Worm (Caenorhabditis elegans) whole organism, L1 larva: Measurements from ENCODE around the gene C47D2.1.
A peak's percentile ranks its signal among the peaks of the same experiment; 100 is the strongest.

Experiments
- C16A3.4 ChIP-seq: fragments of 150-350 bp; optimal IDR thresholded peaks from 2 replicates; lab custom pipeline; 2014; ENCODE audit warnings: missing biosample characterization, missing genetic modification characterization
- Y116A8C.19 ChIP-seq: sonication (generic microtip); optimal IDR thresholded peaks from 2 replicates; lab custom pipeline; 2016; ENCODE audit warnings: missing compliant biosample characterization, missing genetic modification characterization, borderline replicate concordance
- aha-1 ChIP-seq: fragments of 150-350 bp; optimal IDR thresholded peaks from 2 replicates; lab custom pipeline; 2014; ENCODE audit warnings: missing biosample characterization, missing genetic modification characterization
- aly-2 ChIP-seq: fragments of 150-350 bp; optimal IDR thresholded peaks from 2 replicates; lab custom pipeline; 2014; ENCODE audit warnings: missing biosample characterization, missing genetic modification characterization
- blmp-1 ChIP-seq: fragments of 150-350 bp; optimal IDR thresholded peaks from 2 replicates; lab custom pipeline; 2014; ENCODE audit warnings: missing biosample characterization, missing genetic modification characterization
- ceh-88 ChIP-seq: fragments of 200-800 bp; sonication (Bioruptor generic); IDR thresholded peaks from 2 replicates; pipeline ENCODE4 v1.3.6; 2022; ENCODE audit warnings: missing genetic modification characterization, missing compliant biosample characterization
- ceh-90 ChIP-seq: sonication (generic microtip); optimal IDR thresholded peaks from 2 replicates; lab custom pipeline; 2016; ENCODE audit warnings: missing genetic modification characterization, missing compliant biosample characterization
- ces-1 ChIP-seq: fragments of 150-350 bp; optimal IDR thresholded peaks from 2 replicates; lab custom pipeline; 2014; ENCODE audit warnings: missing biosample characterization, missing genetic modification reagents, missing genetic modification characterization
- dpl-1 ChIP-seq, 3 experiments: fragments of 150-350 bp in 2 of 3; sonication (generic microtip) in 1 of 3; optimal IDR thresholded peaks; 2 replicates each; lab custom pipeline; 2014 to 2017; ENCODE audit warnings: missing biosample characterization in 3 of 3, missing genetic modification characterization in 3 of 3, missing genetic modification reagents in 3 of 3
- dsc-1 ChIP-seq: sonication (generic microtip); optimal IDR thresholded peaks from 2 replicates; lab custom pipeline; 2016; ENCODE audit warnings: mild to moderate bottlenecking, missing genetic modification characterization, missing compliant biosample characterization
- efl-1 ChIP-seq, 4 experiments: fragments of 150-350 bp; optimal IDR thresholded peaks in 3 of 4; peaks in 1 of 4; 1 replicate in 1 of 4; 2 replicates in 3 of 4; lab custom pipeline; 2014; ENCODE audit warnings: missing biosample characterization in 2 of 4, missing genetic modification characterization in 2 of 4, missing genetic modification reagents in 2 of 4
- egl-13 ChIP-seq: sonication (generic microtip); optimal IDR thresholded peaks from 2 replicates; lab custom pipeline; 2016; ENCODE audit warnings: missing genotype, missing genetic modification reagents, missing genetic modification characterization, missing compliant biosample characterization
- elt-2 ChIP-seq: sonication (generic microtip); optimal IDR thresholded peaks from 2 replicates; lab custom pipeline; 2016; ENCODE audit warnings: missing genetic modification characterization, mild to moderate bottlenecking, inconsistent platforms, missing compliant biosample characterization, missing genetic modification reagents
- fkh-8 ChIP-seq: sonication (generic microtip); optimal IDR thresholded peaks from 2 replicates; lab custom pipeline; 2016; ENCODE audit warnings: mild to moderate bottlenecking, missing genetic modification characterization, missing compliant biosample characterization
- grh-1 ChIP-seq: fragments of 200-800 bp; sonication (Bioruptor generic); IDR thresholded peaks from 2 replicates; pipeline ENCODE4 v1.3.6; 2022; ENCODE audit warnings: missing genetic modification reagents, missing genetic modification characterization, missing compliant biosample characterization
- hlh-17 ChIP-seq: fragments of 200-800 bp; sonication (Bioruptor generic); optimal IDR thresholded peaks from 2 replicates; lab custom pipeline; 2018; ENCODE audit warnings: missing genetic modification characterization, mild to moderate bottlenecking, missing compliant biosample characterization, moderate library complexity, borderline replicate concordance
- hlh-4 ChIP-seq: sonication (generic microtip); optimal IDR thresholded peaks from 2 replicates; lab custom pipeline; 2016; ENCODE audit warnings: mild to moderate bottlenecking, missing genetic modification characterization, missing compliant biosample characterization
- hpl-2 ChIP-seq: fragments of 150-350 bp; optimal IDR thresholded peaks from 2 replicates; lab custom pipeline; 2014; ENCODE audit warnings: missing biosample characterization, missing genetic modification reagents, missing genetic modification characterization
- isw-1 ChIP-seq: fragments of 200-800 bp; sonication (Bioruptor generic); IDR thresholded peaks from 2 replicates; pipeline ENCODE4 v1.3.6; 2022; ENCODE audit warnings: missing genetic modification characterization, missing compliant biosample characterization
- jun-1 ChIP-seq: fragments of 150-350 bp; optimal IDR thresholded peaks from 2 replicates; lab custom pipeline; 2014; ENCODE audit warnings: missing biosample characterization, missing genetic modification reagents, missing genetic modification characterization
- lin-13 ChIP-seq: fragments of 150-350 bp; optimal IDR thresholded peaks from 2 replicates; lab custom pipeline; 2014; ENCODE audit warnings: missing biosample characterization, missing genetic modification reagents, missing genetic modification characterization
- lin-14 ChIP-seq: fragments of 200-800 bp; sonication (Bioruptor generic); optimal IDR thresholded peaks from 2 replicates; lab custom pipeline; 2018; ENCODE audit warnings: mild to moderate bottlenecking, missing genetic modification characterization, moderate library complexity, missing compliant biosample characterization
- lin-15B ChIP-seq: fragments of 150-350 bp; sonication (generic microtip); optimal IDR thresholded peaks from 3 replicates; lab custom pipeline; 2014; ENCODE audit warnings: missing biosample characterization, missing genetic modification characterization
- lin-39 ChIP-seq: fragments of 150-350 bp; optimal IDR thresholded peaks from 2 replicates; lab custom pipeline; 2014; ENCODE audit warnings: missing biosample characterization, missing genetic modification reagents, missing genetic modification characterization
- mdl-1 ChIP-seq, 2 experiments: fragments of 150-350 bp; optimal IDR thresholded peaks; 2 replicates each; lab custom pipeline; 2014 to 2017; ENCODE audit warnings: missing biosample characterization in 2 of 2, missing genetic modification characterization in 2 of 2, inconsistent platforms in 1 of 2
- mef-2 ChIP-seq: fragments of 150-350 bp; optimal IDR thresholded peaks from 2 replicates; lab custom pipeline; 2014; ENCODE audit warnings: missing biosample characterization, missing genetic modification characterization
- mep-1 ChIP-seq: fragments of 150-350 bp; optimal IDR thresholded peaks from 2 replicates; lab custom pipeline; 2014; ENCODE audit warnings: missing biosample characterization, missing genetic modification characterization
- nhr-20 ChIP-seq: sonication (generic microtip); optimal IDR thresholded peaks from 2 replicates; lab custom pipeline; 2016; ENCODE audit warnings: mild to moderate bottlenecking, missing genetic modification characterization, missing compliant biosample characterization
- nhr-28 ChIP-seq: fragments of 150-350 bp; optimal IDR thresholded peaks from 2 replicates; lab custom pipeline; 2014; ENCODE audit warnings: missing biosample characterization, missing genetic modification characterization
- nhr-47 ChIP-seq: sonication (generic microtip); optimal IDR thresholded peaks from 2 replicates; lab custom pipeline; 2016; ENCODE audit warnings: mild to moderate bottlenecking, missing genetic modification characterization, moderate library complexity, missing compliant biosample characterization
- nhr-76 ChIP-seq: sonication (generic microtip); optimal IDR thresholded peaks from 2 replicates; lab custom pipeline; 2017; ENCODE audit warnings: missing biosample characterization, missing genetic modification characterization
- nhr-77 ChIP-seq: fragments of 150-350 bp; optimal IDR thresholded peaks from 2 replicates; lab custom pipeline; 2014; ENCODE audit warnings: missing biosample characterization, missing genetic modification characterization
- nhr-84 ChIP-seq: sonication (generic microtip); optimal IDR thresholded peaks from 2 replicates; lab custom pipeline; 2017; ENCODE audit warnings: missing biosample characterization, missing genetic modification characterization
- nhr-85 ChIP-seq: sonication (generic microtip); peaks from one replicate; lab custom pipeline; 2016; ENCODE audit warnings: missing genetic modification characterization, inconsistent platforms, missing compliant biosample characterization
- nhr-90 ChIP-seq: sonication (generic microtip); optimal IDR thresholded peaks from 2 replicates; lab custom pipeline; 2016; ENCODE audit warnings: mild to moderate bottlenecking, missing genetic modification characterization, missing compliant biosample characterization; ENCODE audit not compliant: poor library complexity
- pqm-1 ChIP-seq: sonication (generic microtip); optimal IDR thresholded peaks from 3 replicates; lab custom pipeline; 2017; ENCODE audit warnings: missing biosample characterization, missing genetic modification characterization
- rnt-1 ChIP-seq: sonication (generic microtip); optimal IDR thresholded peaks from 2 replicates; lab custom pipeline; 2016; ENCODE audit warnings: mild to moderate bottlenecking, missing genetic modification characterization, moderate library complexity, missing compliant biosample characterization
- skn-1 ChIP-seq: fragments of 150-350 bp; optimal IDR thresholded peaks from 2 replicates; lab custom pipeline; 2014; ENCODE audit warnings: missing biosample characterization, missing genetic modification characterization
- snpc-4 ChIP-seq: fragments of 150-350 bp; optimal IDR thresholded peaks from 2 replicates; lab custom pipeline; 2014; ENCODE audit warnings: missing biosample characterization, missing genetic modification characterization
- snu-23 ChIP-seq: sonication (generic microtip); optimal IDR thresholded peaks from 2 replicates; lab custom pipeline; 2016; ENCODE audit warnings: missing genetic modification characterization, missing compliant biosample characterization
- sox-4 ChIP-seq: sonication (generic microtip); optimal IDR thresholded peaks from 2 replicates; lab custom pipeline; 2016; ENCODE audit warnings: missing genetic modification characterization, missing compliant biosample characterization
- sptf-1 ChIP-seq: fragments of 150-350 bp; optimal IDR thresholded peaks from 2 replicates; lab custom pipeline; 2014; ENCODE audit warnings: missing biosample characterization, missing genetic modification characterization
- sup-37 ChIP-seq: fragments of 200-800 bp; sonication (Bioruptor generic); optimal IDR thresholded peaks from 2 replicates; lab custom pipeline; 2018; ENCODE audit warnings: mild to moderate bottlenecking, missing genetic modification characterization, missing compliant biosample characterization
- swsn-7 ChIP-seq: sonication (generic microtip); optimal IDR thresholded peaks from 2 replicates; lab custom pipeline; 2016; ENCODE audit warnings: missing genetic modification characterization, missing compliant biosample characterization
- tbx-2 ChIP-seq: sonication (generic microtip); optimal IDR thresholded peaks from 2 replicates; lab custom pipeline; 2016; ENCODE audit warnings: missing genetic modification characterization, missing compliant biosample characterization
- tlp-1 ChIP-seq: fragments of 150-350 bp; optimal IDR thresholded peaks from 2 replicates; lab custom pipeline; 2014; ENCODE audit warnings: missing biosample characterization, missing genetic modification characterization
- unc-130 ChIP-seq: fragments of 150-350 bp; optimal IDR thresholded peaks from 2 replicates; lab custom pipeline; 2017; ENCODE audit warnings: missing biosample characterization, missing genetic modification characterization, inconsistent platforms
- unc-30 ChIP-seq: sonication (generic microtip); optimal IDR thresholded peaks from 2 replicates; lab custom pipeline; 2017; ENCODE audit warnings: missing biosample characterization, missing genetic modification characterization
- unc-98 ChIP-seq: fragments of 200-800 bp; sonication (Bioruptor generic); IDR thresholded peaks from 2 replicates; pipeline ENCODE4 v1.3.6; 2022; ENCODE audit warnings: missing genetic modification characterization, missing compliant biosample characterization
- xbp-1 ChIP-seq: sonication (generic microtip); optimal IDR thresholded peaks from 2 replicates; lab custom pipeline; 2016; ENCODE audit warnings: missing genetic modification characterization, missing compliant biosample characterization
- zag-1 ChIP-seq: fragments of 150-350 bp; optimal IDR thresholded peaks from 2 replicates; lab custom pipeline; 2014; ENCODE audit warnings: missing biosample characterization, missing genetic modification characterization

Gene C47D2.1

ce11 chrX:8233554-8233953, 18.7 kb downstream of the C47D2.1 start (continued):
- no peak for TF ChIP-seq mef-2 (tag; lab: Kevin White, UChicago)
- no peak for TF ChIP-seq ceh-90 (tag; lab: Kevin White, UChicago)
- TF ChIP-seq nhr-28 (tag; lab: Kevin White, UChicago), result no peak
- TF ChIP-seq isw-1, result no peak
- peak; percentile 78 for TF ChIP-seq nhr-85
- TF ChIP-seq snpc-4 (tag; lab: Kevin White, UChicago), result no peak
- TF ChIP-seq nhr-77 (tag; lab: Kevin White, UChicago), result no peak
- TF ChIP-seq snu-23 (GFP tag; lab: Kevin White, UChicago), result peak; percentile 31
- no peak for TF ChIP-seq elt-2
- TF ChIP-seq nhr-76 (tag; lab: Kevin White, UChicago), result no peak
- TF ChIP-seq egl-13 (tag; lab: Kevin White, UChicago), result no peak
- TF ChIP-seq fkh-8 (tag; lab: Kevin White, UChicago), result no peak
- no peak for TF ChIP-seq mep-1 (tag; lab: Kevin White, UChicago)
- peak; percentile 5 for TF ChIP-seq nhr-90 (tag; lab: Kevin White, UChicago)
- no peak for TF ChIP-seq dsc-1
- TF ChIP-seq C16A3.4 (tag; lab: Kevin White, UChicago), result no peak
- TF ChIP-seq nhr-84, result no peak
- peak; percentile 58 for TF ChIP-seq lin-14 (GFP tag; lab: Kevin White, UChicago)
- TF ChIP-seq mdl-1 (tag; optimal IDR thresholded peaks at IDR 0.05; lab: Kevin White, UChicago), result peak in 1 of 2 experiments; percentile 4
- no peak for TF ChIP-seq aha-1 (tag; lab: Kevin White, UChicago)
- no peak for TF ChIP-seq skn-1 (tag; lab: Kevin White, UChicago)
- no peak for TF ChIP-seq ces-1 (GFP tag; lab: Kevin White, UChicago)
- no peak for TF ChIP-seq hlh-17 (GFP tag; lab: Kevin White, UChicago)

- no peak for TF ChIP-seq hlh-4 (tag; lab: Kevin White, UChicago)
- TF ChIP-seq tlp-1 (tag; lab: Kevin White, UChicago), result no peak
- TF ChIP-seq lin-39 (tag; lab: Kevin White, UChicago), result no peak
- no peak for TF ChIP-seq hpl-2 (GFP tag; lab: Kevin White, UChicago)
- no peak for TF ChIP-seq pqm-1 (tag; lab: Kevin White, UChicago)
- TF ChIP-seq ces-1 (GFP tag; lab: Kevin White, UChicago), result no peak
- TF ChIP-seq sptf-1 (tag; lab: Kevin White, UChicago), result no peak
- TF ChIP-seq zag-1 (tag; lab: Kevin White, UChicago), result no peak
- peak; percentile 53 for TF ChIP-seq tbx-2
- peak; percentile 19 to 34 (median 27) for TF ChIP-seq dpl-1 (GFP tag; optimal IDR thresholded peaks at IDR 0.05; lab: Kevin White, UChicago)
- peak; percentile 10 for TF ChIP-seq snpc-4 (tag; lab: Kevin White, UChicago)
- TF ChIP-seq nhr-20, result peak; percentile 92
- no peak for TF ChIP-seq nhr-76 (tag; lab: Kevin White, UChicago)
- TF ChIP-seq nhr-77 (tag; lab: Kevin White, UChicago), result no peak
- TF ChIP-seq sup-37 (GFP tag; lab: Kevin White, UChicago), result no peak
- no peak for TF ChIP-seq nhr-84
- TF ChIP-seq aha-1 (tag; lab: Kevin White, UChicago), result no peak
- TF ChIP-seq efl-1 (optimal IDR thresholded peaks at IDR 0.05; lab: Kevin White, UChicago), result peak; percentile 13 to 38
- TF ChIP-seq efl-1 (GFP tag; optimal IDR thresholded peaks at IDR 0.05 in 1 of 2; lab: Kevin White, UChicago), result peak in 1 of 2 experiments; percentile 51
- TF ChIP-seq unc-98 (GFP tag; lab: Robert Waterston, UW), result no peak
- no peak for TF ChIP-seq Y116A8C.19 (tag; lab: Kevin White, UChicago)
- no peak for TF ChIP-seq jun-1 (tag; lab: Kevin White, UChicago)
- peak; percentile 57 for TF ChIP-seq dsc-1
- peak; percentile 61 for TF ChIP-seq ceh-88
- peak; percentile 40 for TF ChIP-seq xbp-1
- no peak for TF ChIP-seq unc-30 (tag; lab: Kevin White, UChicago)
- TF ChIP-seq snu-23 (GFP tag; lab: Kevin White, UChicago), result peak; percentile 90
- peak; percentile 89 for TF ChIP-seq grh-1 (GFP tag; lab: Robert Waterston, UW)
- no peak for TF ChIP-seq lin-15B (tag; lab: Kevin White, UChicago)
- peak; percentile 89 for TF ChIP-seq skn-1 (tag; lab: Kevin White, UChicago)
- peak; percentile 60 for TF ChIP-seq mep-1 (tag; lab: Kevin White, UChicago)
- TF ChIP-seq unc-130 (tag; lab: Kevin White, UChicago), result peak; percentile 70
- TF ChIP-seq rnt-1, result peak; percentile 78
- TF ChIP-seq sox-4 (tag; lab: Kevin White, UChicago), result no peak
- no peak for TF ChIP-seq aly-2
- TF ChIP-seq swsn-7, result peak; percentile 43
- TF ChIP-seq lin-13, result peak; percentile 65
- peak; percentile 57 for TF ChIP-seq blmp-1 (tag; lab: Kevin White, UChicago)
- peak; percentile 72 for TF ChIP-seq nhr-47 (tag; lab: Kevin White, UChicago)
- peak in 1 of 2 experiments; percentile 95 for TF ChIP-seq mdl-1 (tag; optimal IDR thresholded peaks at IDR 0.05; lab: Kevin White, UChicago)
These were observed 21.1 kb downstream of the C47D2.1 start, which contains the start of gene M60.4 for ce11 chrX:8235994-8236393. Gene M60.4 (minus strand): TSS chrX:8236314.
